Worm (Caenorhabditis elegans) whole organism, late embryonic: Measurements from ENCODE around the gene mboa-3.

Experiments
- C08G9.2 ChIP-seq: sonication (generic microtip); optimal IDR thresholded peaks from 2 replicates; lab custom pipeline; 2016; ENCODE audit warnings: mild to moderate bottlenecking, missing genetic modification characterization, moderate library complexity, missing compliant biosample characterization
- F13H6.1 ChIP-seq: sonication (generic microtip); optimal IDR thresholded peaks from 2 replicates; lab custom pipeline; 2016; ENCODE audit warnings: missing genetic modification characterization, missing compliant biosample characterization
- K02D7.2 ChIP-seq: sonication (generic microtip); optimal IDR thresholded peaks from 2 replicates; lab custom pipeline; 2017; ENCODE audit warnings: mild to moderate bottlenecking, missing genetic modification characterization, missing compliant biosample characterization
- K09A11.1 ChIP-seq: sonication (generic microtip); optimal IDR thresholded peaks from 2 replicates; lab custom pipeline; 2017; ENCODE audit warnings: antibody characterized with exemption, mild to moderate bottlenecking, missing genetic modification characterization, missing compliant biosample characterization; ENCODE audit not compliant: insufficient read depth
- Y22D7AL.16 ChIP-seq: sonication (generic microtip); optimal IDR thresholded peaks from 2 replicates; lab custom pipeline; 2016; ENCODE audit warnings: missing genetic modification characterization, missing compliant biosample characterization
- ahr-1 ChIP-seq: sonication (generic microtip); optimal IDR thresholded peaks from 2 replicates; lab custom pipeline; 2016; ENCODE audit warnings: missing genetic modification characterization, missing compliant biosample characterization
- ceh-14 ChIP-seq: sonication (generic microtip); optimal IDR thresholded peaks from 2 replicates; lab custom pipeline; 2016; ENCODE audit warnings: missing genotype, missing genetic modification characterization, missing compliant biosample characterization
- ceh-30 ChIP-seq: fragments of 150-350 bp; optimal IDR thresholded peaks from 2 replicates; lab custom pipeline; 2014; ENCODE audit warnings: missing biosample characterization, missing genetic modification characterization
- ceh-34 ChIP-seq: sonication (generic microtip); optimal IDR thresholded peaks from 2 replicates; lab custom pipeline; 2016; ENCODE audit warnings: mild to moderate bottlenecking, missing genetic modification characterization, missing compliant biosample characterization
- ceh-45 ChIP-seq: fragments of 200-800 bp; sonication (Bioruptor generic); IDR thresholded peaks from 2 replicates; pipeline ENCODE4 v1.3.6; 2022; ENCODE audit warnings: missing genetic modification reagents, missing genetic modification characterization, missing compliant biosample characterization
- ceh-48 ChIP-seq: sonication (generic microtip); optimal IDR thresholded peaks from 2 replicates; lab custom pipeline; 2016; ENCODE audit warnings: missing genetic modification characterization, inconsistent platforms, missing compliant biosample characterization
- ceh-6 ChIP-seq: fragments of 200-800 bp; sonication (Bioruptor generic); optimal IDR thresholded peaks from 2 replicates; lab custom pipeline; 2018; ENCODE audit warnings: mild to moderate bottlenecking, missing genetic modification characterization, missing compliant biosample characterization
- ceh-9 ChIP-seq: sonication (generic microtip); optimal IDR thresholded peaks from 2 replicates; lab custom pipeline; 2016; ENCODE audit warnings: mild to moderate bottlenecking, missing genetic modification characterization, inconsistent platforms, missing compliant biosample characterization
- dmd-4 ChIP-seq: sonication (generic microtip); optimal IDR thresholded peaks from 2 replicates; lab custom pipeline; 2016; ENCODE audit warnings: borderline replicate concordance, missing genetic modification characterization, missing compliant biosample characterization
- elt-2 ChIP-seq: sonication (generic microtip); optimal IDR thresholded peaks from 2 replicates; lab custom pipeline; 2016; ENCODE audit warnings: missing genetic modification reagents, missing genetic modification characterization, missing compliant biosample characterization
- ets-4 ChIP-seq: sonication (generic microtip); optimal IDR thresholded peaks from 2 replicates; lab custom pipeline; 2016; ENCODE audit warnings: missing genetic modification characterization, missing compliant biosample characterization
- eyg-1 ChIP-seq: sonication (generic microtip); optimal IDR thresholded peaks from 2 replicates; lab custom pipeline; 2016; ENCODE audit warnings: missing genotype, missing genetic modification characterization, missing compliant biosample characterization
- gmeb-2 ChIP-seq: sonication (generic microtip); optimal IDR thresholded peaks from 2 replicates; lab custom pipeline; 2016; ENCODE audit warnings: missing genetic modification characterization, inconsistent platforms, missing compliant biosample characterization
- hlh-15 ChIP-seq: sonication (generic microtip); optimal IDR thresholded peaks from 2 replicates; lab custom pipeline; 2016; ENCODE audit warnings: missing genetic modification characterization, missing compliant biosample characterization
- hlh-30 ChIP-seq: sonication (generic microtip); optimal IDR thresholded peaks from 2 replicates; lab custom pipeline; 2017; ENCODE audit warnings: antibody characterized with exemption, missing genetic modification characterization, missing compliant biosample characterization; ENCODE audit not compliant: insufficient read depth
- hlh-6 ChIP-seq: sonication (generic microtip); optimal IDR thresholded peaks from 2 replicates; lab custom pipeline; 2016; ENCODE audit warnings: missing genotype, missing genetic modification characterization, missing compliant biosample characterization
- hlh-8 ChIP-seq: sonication (generic microtip); optimal IDR thresholded peaks from 2 replicates; lab custom pipeline; 2016; ENCODE audit warnings: missing genotype, missing genetic modification characterization, missing compliant biosample characterization
- lim-6 ChIP-seq: sonication (generic microtip); optimal IDR thresholded peaks from 2 replicates; lab custom pipeline; 2016; ENCODE audit warnings: missing genetic modification characterization, missing compliant biosample characterization
- lin-11 ChIP-seq: fragments of 200-800 bp; sonication (Bioruptor generic); optimal IDR thresholded peaks from 2 replicates; lab custom pipeline; 2018; ENCODE audit warnings: mild to moderate bottlenecking, missing genetic modification characterization, missing compliant biosample characterization
- mec-3 ChIP-seq: sonication (generic microtip); optimal IDR thresholded peaks from 2 replicates; lab custom pipeline; 2016; ENCODE audit warnings: borderline replicate concordance, missing genetic modification characterization, missing compliant biosample characterization
- nfya-1 ChIP-seq: sonication (generic microtip); optimal IDR thresholded peaks from 2 replicates; lab custom pipeline; 2017; ENCODE audit warnings: missing genetic modification characterization, mild to moderate bottlenecking, missing compliant biosample characterization, antibody characterized with exemption, moderate library complexity
- nhr-11 ChIP-seq: fragments of 150-350 bp; optimal IDR thresholded peaks from 2 replicates; lab custom pipeline; 2014; ENCODE audit warnings: missing biosample characterization, missing genetic modification characterization
- npax-4 ChIP-seq: sonication (generic microtip); optimal IDR thresholded peaks from 2 replicates; lab custom pipeline; 2016; ENCODE audit warnings: missing genetic modification characterization, missing compliant biosample characterization
- odd-2 ChIP-seq: sonication (generic microtip); optimal IDR thresholded peaks from 2 replicates; lab custom pipeline; 2017; ENCODE audit warnings: antibody characterized with exemption, mild to moderate bottlenecking, missing genetic modification characterization, missing compliant biosample characterization
- pat-9 ChIP-seq: fragments of 200-800 bp; sonication (Bioruptor generic); optimal IDR thresholded peaks from 2 replicates; lab custom pipeline; 2018; ENCODE audit warnings: mild to moderate bottlenecking, missing genetic modification characterization, moderate library complexity, missing compliant biosample characterization
- pha-2 ChIP-seq: sonication (generic microtip); optimal IDR thresholded peaks from 2 replicates; lab custom pipeline; 2017; ENCODE audit warnings: mild to moderate bottlenecking, missing genetic modification characterization, missing compliant biosample characterization
- pha-4 ChIP-seq: fragments of 150-350 bp; optimal IDR thresholded peaks from 2 replicates; lab custom pipeline; 2018; ENCODE audit warnings: missing biosample characterization, missing genetic modification reagents, missing genetic modification characterization
- pqm-1 ChIP-seq: sonication (generic microtip); optimal IDR thresholded peaks from 2 replicates; lab custom pipeline; 2016; ENCODE audit warnings: missing genetic modification characterization, missing compliant biosample characterization
- pros-1 ChIP-seq: fragments of 150-350 bp; optimal IDR thresholded peaks from 2 replicates; lab custom pipeline; 2014; ENCODE audit warnings: missing biosample characterization, missing genetic modification reagents, missing genetic modification characterization
- rnt-1 ChIP-seq: sonication (generic microtip); optimal IDR thresholded peaks from 2 replicates; lab custom pipeline; 2016; ENCODE audit warnings: missing genetic modification characterization, missing compliant biosample characterization
- sdc-2 ChIP-seq: sonication (generic microtip); optimal IDR thresholded peaks from 2 replicates; lab custom pipeline; 2016; ENCODE audit warnings: missing genotype, missing genetic modification characterization, missing compliant biosample characterization
- syd-9 ChIP-seq: sonication (generic microtip); optimal IDR thresholded peaks from 2 replicates; lab custom pipeline; 2016; ENCODE audit warnings: mild to moderate bottlenecking, missing genetic modification characterization, moderate library complexity, missing compliant biosample characterization
- tbx-2 ChIP-seq: sonication (generic microtip); optimal IDR thresholded peaks from 2 replicates; lab custom pipeline; 2016; ENCODE audit warnings: missing genetic modification characterization, missing compliant biosample characterization
- ttx-3 ChIP-seq: sonication (generic microtip); optimal IDR thresholded peaks from 2 replicates; lab custom pipeline; 2016; ENCODE audit warnings: missing genetic modification reagents, missing genetic modification characterization, missing compliant biosample characterization
- unc-3 ChIP-seq, 2 experiments: fragments of 200-800 bp in 1 of 2; sonication (Bioruptor generic) in 1 of 2; sonication (generic microtip) in 1 of 2; conservative IDR thresholded peaks in 1 of 2; optimal IDR thresholded peaks in 1 of 2; 2 replicates each; pipeline versions ENCODE4 v1.3.6 to Lab custom; 2016 to 2022; ENCODE audit warnings: missing compliant biosample characterization in 2 of 2, missing genetic modification characterization in 2 of 2, missing genetic modification reagents in 1 of 2
- unc-55 ChIP-seq: sonication (generic microtip); optimal IDR thresholded peaks from 2 replicates; lab custom pipeline; 2017; ENCODE audit warnings: missing biosample characterization, missing genetic modification reagents, missing genetic modification characterization
- ztf-16 ChIP-seq: sonication (generic microtip); optimal IDR thresholded peaks from 2 replicates; lab custom pipeline; 2017; ENCODE audit warnings: missing genetic modification characterization, missing compliant biosample characterization

mboa-3 gene

ce11 chrX:5479300-5479811 is 43.3 kb downstream of the mboa-3 start, which contains the start of gene dlg-1 (continued):
- no peak for TF ChIP-seq npax-4 (tag; lab: Kevin White, UChicago)

- TF ChIP-seq ttx-3 (tag; lab: Kevin White, UChicago): no peak
- no peak for TF ChIP-seq lim-6 (tag; lab: Kevin White, UChicago)
- no peak for TF ChIP-seq unc-3 (GFP tag; conservative IDR thresholded peaks at IDR 0.05; lab: Robert Waterston, UW)
- no peak for TF ChIP-seq unc-3 (tag; optimal IDR thresholded peaks at IDR 0.05; lab: Kevin White, UChicago)
- TF ChIP-seq Y22D7AL.16 (tag; lab: Kevin White, UChicago): no peak
- TF ChIP-seq nhr-11 (tag; lab: Kevin White, UChicago): no peak
- TF ChIP-seq ahr-1 (tag; lab: Kevin White, UChicago): no peak
- TF ChIP-seq F13H6.1 (tag; lab: Kevin White, UChicago): no peak
- no peak for TF ChIP-seq mec-3 (tag; lab: Kevin White, UChicago)
- TF ChIP-seq nfya-1 (tag; lab: Kevin White, UChicago): no peak
- no peak for TF ChIP-seq pros-1
- TF ChIP-seq hlh-6: no peak
- no peak for TF ChIP-seq C08G9.2 (tag; lab: Kevin White, UChicago)
- TF ChIP-seq gmeb-2 (tag; lab: Kevin White, UChicago): no peak
- no peak for TF ChIP-seq rnt-1
- no peak for TF ChIP-seq hlh-15
- no peak for TF ChIP-seq elt-2 (tag; lab: Kevin White, UChicago)
- no peak for TF ChIP-seq ceh-48 (tag; lab: Kevin White, UChicago)
These were observed 43.7 kb downstream of the mboa-3 start for ce11 chrX:5478875-5479274.

ce11 chrX:5477597-5477996 is 45.0 kb downstream of the mboa-3 start:
- no peak for TF ChIP-seq nhr-11 (tag; lab: Kevin White, UChicago)

- TF ChIP-seq nhr-11 (tag; lab: Kevin White, UChicago) (no peak), elt-2 (tag; lab: Kevin White, UChicago) (peak; percentile 47)
These were observed 46.3 kb downstream of the mboa-3 start for ce11 chrX:5476357-5476756.

DNA sequence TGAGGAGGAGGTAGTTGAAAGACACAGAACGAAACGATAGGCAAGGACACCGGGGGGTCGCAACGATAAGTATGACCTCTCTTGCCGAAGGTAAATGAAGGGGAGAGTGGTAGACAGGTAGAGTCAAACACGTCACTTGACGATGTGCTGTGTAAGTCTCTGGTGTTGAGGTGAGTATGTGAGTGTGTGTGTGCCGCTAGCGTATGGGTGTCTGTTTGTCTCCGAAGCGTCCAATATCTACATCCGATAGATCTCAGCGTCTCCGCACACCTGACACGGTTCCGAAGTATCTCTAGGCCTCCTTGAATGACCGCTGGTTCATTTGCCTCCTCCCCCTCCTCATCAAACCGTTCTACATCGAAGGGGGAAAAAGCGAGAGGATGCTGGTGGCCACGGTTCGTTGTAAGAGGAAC is 47.4 kb downstream of the mboa-3 start:
- TF ChIP-seq ceh-34 (tag; lab: Kevin White, UChicago) (peak; percentile 62), hlh-30 (peak; percentile 90), lin-11 (tag; lab: Kevin White, UChicago) (no peak), Y22D7AL.16 (tag; lab: Kevin White, UChicago) (no peak), hlh-6 (peak; percentile 42), ets-4 (tag; lab: Kevin White, UChicago) (no peak), ahr-1 (tag; lab: Kevin White, UChicago) (no peak), pqm-1 (tag; lab: Kevin White, UChicago) (no peak), unc-55 (GFP tag; lab: Kevin White, UChicago) (peak; percentile 60), ceh-30 (tag; lab: Kevin White, UChicago) (peak; percentile 22), elt-2 (tag; lab: Kevin White, UChicago) (peak; percentile 63), odd-2 (no peak), ceh-45 (GFP tag; lab: Robert Waterston, UW) (no peak), K09A11.1 (tag; lab: Kevin White, UChicago) (no peak), eyg-1 (peak; percentile 34), hlh-8 (no peak), dmd-4 (tag; lab: Kevin White, UChicago) (no peak), ztf-16 (tag; lab: Kevin White, UChicago) (peak; percentile 11), ceh-6 (GFP tag; lab: Kevin White, UChicago) (peak; percentile 37), rnt-1 (peak; percentile 26), unc-3 (GFP tag; conservative IDR thresholded peaks at IDR 0.05; lab: Robert Waterston, UW) (no peak), unc-3 (tag; optimal IDR thresholded peaks at IDR 0.05; lab: Kevin White, UChicago) (no peak), pha-4 (tag; lab: Kevin White, UChicago) (no peak), syd-9 (peak; percentile 15), ceh-14 (no peak), sdc-2 (tag; lab: Kevin White, UChicago) (peak; percentile 83), npax-4 (tag; lab: Kevin White, UChicago) (no peak), ceh-9 (tag; lab: Kevin White, UChicago) (no peak), hlh-15 (no peak), pat-9 (no peak), pha-2 (peak; percentile 14), K02D7.2 (tag; lab: Kevin White, UChicago) (no peak), tbx-2 (tag; lab: Kevin White, UChicago) (peak; percentile 82)
